Worm (Caenorhabditis elegans): Measurements from ENCODE around the gene B0513.90.

- TF ChIP-seq W03F9.2 (tag; optimal IDR thresholded peaks at IDR 0.05) = no peak
- TF ChIP-seq dao-5 (tag; optimal IDR thresholded peaks at IDR 0.05) = no peak
- no peak for TF ChIP-seq him-1 (tag; optimal IDR thresholded peaks at IDR 0.05)
Observed at ce11 chrIV:13866754-13867153, at the start of gene B0513.90.
